Fruit fly (Drosophila melanogaster): Measurements from ENCODE around the gene Apc.

Apc gene

DNA sequence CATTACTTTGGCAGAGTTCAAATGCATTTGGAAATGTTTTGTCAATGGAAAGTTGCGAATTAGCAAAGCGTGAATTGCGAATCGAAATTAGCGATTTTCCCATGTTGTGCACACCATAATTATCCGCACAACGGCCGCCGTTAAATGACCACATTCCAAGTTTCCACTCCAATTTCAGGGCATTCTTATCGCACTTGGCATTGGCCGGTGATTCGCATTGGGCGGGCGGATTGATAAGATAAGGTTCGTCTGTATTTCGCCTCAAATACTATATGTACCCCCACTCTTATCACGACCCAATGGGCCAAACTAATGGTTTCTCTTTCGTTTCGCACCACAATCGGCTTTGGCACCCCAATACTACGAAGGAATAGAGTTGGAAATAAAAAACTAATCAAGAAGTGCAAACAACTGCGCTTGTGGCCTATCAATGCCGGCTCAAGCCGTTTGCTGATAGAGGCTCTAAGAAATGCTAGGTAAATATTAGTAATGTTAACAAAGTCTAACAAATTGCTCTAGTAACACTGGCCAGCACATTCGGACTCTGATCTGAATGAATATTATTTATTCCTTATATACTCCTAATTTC lies 15.1 kb downstream of the Apc start (continued):
- TF ChIP-seq sisA (GFP tag; IDR thresholded peaks at IDR 0.05): no peak
- TF ChIP-seq CG2199 (GFP tag; IDR thresholded peaks at IDR 0.05): no peak
- TF ChIP-seq cg (GFP tag; optimal IDR thresholded peaks at IDR 0.05): peak; percentile 12
- TF ChIP-seq Pdp1 (GFP tag; optimal IDR thresholded peaks at IDR 0.05): no peak
- TF ChIP-seq NC2β (GFP tag; optimal IDR thresholded peaks at IDR 0.05): no peak
- no peak for TF ChIP-seq CG30020 (tag; optimal IDR thresholded peaks at IDR 0.05)
- no peak for TF ChIP-seq CG12299 (tag; optimal IDR thresholded peaks at IDR 0.05)
- TF ChIP-seq CG1792 (GFP tag; optimal IDR thresholded peaks at IDR 0.05): no peak
- TF ChIP-seq pzg (GFP tag; optimal IDR thresholded peaks at IDR 0.05): no peak
- no peak for TF ChIP-seq CG4854 (GFP tag; optimal IDR thresholded peaks at IDR 0.05)
- peak; percentile 12 for TF ChIP-seq CG6813 (GFP tag; optimal IDR thresholded peaks at IDR 0.05)
- no peak for TF ChIP-seq prd (optimal IDR thresholded peaks at IDR 0.05)
- TF ChIP-seq prd (GFP tag; IDR thresholded peaks at IDR 0.05): no peak
- peak; percentile 27 for TF ChIP-seq ftz-f1 (GFP tag; optimal IDR thresholded peaks at IDR 0.05)
- no peak for TF ChIP-seq CG31365 (tag; optimal IDR thresholded peaks at IDR 0.05)
- TF ChIP-seq Hey (tag; optimal IDR thresholded peaks at IDR 0.05): no peak

DNA sequence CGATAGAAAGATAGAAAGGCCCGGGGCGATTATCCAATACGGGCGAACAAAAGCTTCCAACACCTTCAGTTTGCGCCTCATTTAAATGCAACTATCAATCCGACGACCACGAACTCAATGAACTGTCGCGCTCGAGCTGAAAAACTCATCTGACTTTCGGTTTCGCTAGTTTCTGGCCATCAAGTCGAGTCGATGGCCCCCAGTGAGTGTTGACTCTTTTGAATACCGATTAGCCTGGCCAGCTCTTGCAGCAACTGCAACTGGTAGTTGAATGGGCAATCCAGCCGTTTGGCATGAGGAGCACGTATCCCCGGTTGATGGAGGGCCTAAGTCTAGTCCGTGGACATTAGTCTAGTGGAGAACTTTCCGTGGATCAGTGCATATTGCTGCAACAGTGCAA lies 17.3 kb downstream of the Apc start:
- TF ChIP-seq Pdp1 (GFP tag; optimal IDR thresholded peaks at IDR 0.05) (peak in 1 of 2 experiments; percentile 15), CG2120 (GFP tag; optimal IDR thresholded peaks at IDR 0.05) (no peak), Mad (GFP tag; optimal IDR thresholded peaks at IDR 0.05) (no peak), Blimp-1 (GFP tag; optimal IDR thresholded peaks at IDR 0.05) (peak; percentile 81), vvl (GFP tag; IDR thresholded peaks at IDR 0.05) (peak; percentile 69; the same call in 1 of the 2 replicates)

DNA sequence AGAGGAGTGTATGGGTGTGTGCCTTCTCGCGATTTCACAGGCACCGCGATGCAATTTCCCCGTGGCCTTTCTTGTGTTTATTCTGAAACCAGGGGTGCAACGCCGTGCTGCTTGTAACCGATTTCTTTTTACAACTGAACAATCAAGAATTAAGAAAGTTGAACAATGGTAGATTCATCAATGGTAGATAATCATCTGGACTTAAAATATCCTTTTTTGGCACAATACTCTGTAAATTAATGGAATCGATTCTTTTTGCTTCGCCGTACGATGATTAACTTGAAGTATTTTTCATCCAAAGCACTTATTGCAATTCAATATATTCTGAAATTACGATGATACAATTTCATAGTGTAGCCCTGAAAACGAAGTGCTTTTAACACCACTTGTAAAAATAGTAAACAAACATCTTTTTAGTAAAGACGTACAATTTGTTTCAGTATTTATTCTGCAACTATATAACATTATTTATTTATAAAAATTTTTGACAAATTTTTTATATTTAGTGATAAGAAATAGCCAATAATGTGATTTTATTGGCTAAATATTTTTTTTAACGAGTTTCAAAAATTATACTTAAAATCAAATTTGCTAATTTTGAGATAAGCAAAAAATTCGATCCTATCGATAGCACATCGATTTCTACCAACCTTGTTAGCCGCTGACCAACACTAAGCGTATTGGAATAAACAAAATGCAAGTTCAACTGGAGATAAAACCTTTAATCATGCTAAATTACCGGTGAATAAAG lies 24.8 kb downstream of the Apc start, which contains the start of the genes CG1523 and CG1647:
Gene CG1523 (minus strand): TSS at position 114 of the 751 bp plus-strand sequence.
Gene CG1647 (plus strand): TSS at position 667 of the 751 bp plus-strand sequence.
- TF ChIP-seq ssp (GFP tag; IDR thresholded peaks at IDR 0.05): peak; percentile 38; the same call in 1 of the 2 replicates
- no peak for TF ChIP-seq Neu2 (GFP tag; optimal IDR thresholded peaks at IDR 0.05; ENCODE audit: borderline replicate concordance)
- peak; percentile 72 for TF ChIP-seq Dll (GFP tag; IDR thresholded peaks at IDR 0.05; ENCODE audit: partially characterized antibody)
- TF ChIP-seq CG6654 (GFP tag; optimal IDR thresholded peaks at IDR 0.05): peak; percentile 3
- TF ChIP-seq Doc3 (GFP tag; IDR thresholded peaks at IDR 0.05; ENCODE audit: partially characterized antibody): peak; percentile 51; the same call in 1 of the 3 replicates
- TF ChIP-seq CG12104 (GFP tag; optimal IDR thresholded peaks at IDR 0.05): peak; percentile 48
- peak; percentile 54 for TF ChIP-seq CG9215 (GFP tag; IDR thresholded peaks at IDR 0.05)
- peak; percentile 49 for TF ChIP-seq HHEX (GFP tag; optimal IDR thresholded peaks at IDR 0.05)
- TF ChIP-seq CG10267 (tag; optimal IDR thresholded peaks at IDR 0.05): peak; percentile 88
- no peak for TF ChIP-seq Hr39 (optimal IDR thresholded peaks at IDR 0.05)
- peak; percentile 66 for TF ChIP-seq stwl (tag; optimal IDR thresholded peaks at IDR 0.05)
- peak; percentile 73 for TF ChIP-seq nerfin-1 (tag; optimal IDR thresholded peaks at IDR 0.05)
- TF ChIP-seq CG31224 (GFP tag; IDR thresholded peaks at IDR 0.05): peak; percentile 15; the same call in 1 of the 2 replicates
- no peak for TF ChIP-seq CG11504 (tag; optimal IDR thresholded peaks at IDR 0.05)
- peak; percentile 73 for TF ChIP-seq CG6689 (GFP tag; IDR thresholded peaks at IDR 0.05)
- TF ChIP-seq ara (GFP tag; IDR thresholded peaks at IDR 0.05): peak; percentile 58
- TF ChIP-seq CG34422 (GFP tag; IDR thresholded peaks at IDR 0.05): peak; percentile 54
- peak; percentile 81 for TF ChIP-seq CG18262 (tag; optimal IDR thresholded peaks at IDR 0.05)
- peak; percentile 9 for TF ChIP-seq CG10274 (GFP tag; optimal IDR thresholded peaks at IDR 0.05)
- TF ChIP-seq CG8924 (tag; optimal IDR thresholded peaks at IDR 0.05): peak; percentile 79
- TF ChIP-seq vfl (GFP tag; optimal IDR thresholded peaks at IDR 0.05): no peak
- TF ChIP-seq CG2875 (GFP tag; optimal IDR thresholded peaks at IDR 0.05): peak; percentile 35
- no peak for TF ChIP-seq Awh (GFP tag; IDR thresholded peaks at IDR 0.05)
- peak; percentile 60 for TF ChIP-seq slbo (GFP tag; IDR thresholded peaks at IDR 0.05)
- peak; percentile 82 for TF ChIP-seq row (GFP tag; IDR thresholded peaks at IDR 0.05)
- TF ChIP-seq org-1 (GFP tag; optimal IDR thresholded peaks at IDR 0.05): peak; percentile 43
- TF ChIP-seq bsh (GFP tag; optimal IDR thresholded peaks at IDR 0.05): peak in 1 of 2 experiments; percentile 69
